Fruit fly (Drosophila melanogaster): Measurements from ENCODE around the gene CG10516.

Gene CG10516

dm6 chr3L:15982783-15983432 lies 14.9 kb downstream of the CG10516 start, which contains the start of the genes brm and Arl1 (continued):
- TF ChIP-seq nmo (GFP tag; optimal IDR thresholded peaks at IDR 0.05) (peak; percentile 99), Max (GFP tag; optimal IDR thresholded peaks at IDR 0.05) (peak; percentile 98), fu2 (GFP tag; optimal IDR thresholded peaks at IDR 0.05) (peak; percentile 85)

- TF ChIP-seq Dp (GFP tag; optimal IDR thresholded peaks at IDR 0.05) (peak; percentile 51), gfzf (GFP tag; optimal IDR thresholded peaks at IDR 0.05) (peak; percentile 55), CG4424 (GFP tag; optimal IDR thresholded peaks at IDR 0.05) (peak; percentile 1), NFAT (GFP tag; IDR thresholded peaks at IDR 0.05) (no peak), CG3995 (GFP tag; optimal IDR thresholded peaks at IDR 0.05) (peak; percentile 74), Chrac-16 (GFP tag; optimal IDR thresholded peaks at IDR 0.05) (peak; percentile 5), her (GFP tag; optimal IDR thresholded peaks at IDR 0.05) (no peak), tx (GFP tag; optimal IDR thresholded peaks at IDR 0.05) (no peak), MBD-R2 (GFP tag; IDR thresholded peaks at IDR 0.05) (peak; percentile 31), Med (GFP tag) (peak; percentile 16), Ets65A (GFP tag) (peak; percentile 43), E2f2 (GFP tag; IDR thresholded peaks at IDR 0.05) (peak; percentile 50)
These were observed 19.6 kb downstream of the CG10516 start, which contains the start of gene PolD1 for dm6 chr3L:15987635-15988034. TSS of gene PolD1 (minus strand) at chr3L:15987815.

DNA sequence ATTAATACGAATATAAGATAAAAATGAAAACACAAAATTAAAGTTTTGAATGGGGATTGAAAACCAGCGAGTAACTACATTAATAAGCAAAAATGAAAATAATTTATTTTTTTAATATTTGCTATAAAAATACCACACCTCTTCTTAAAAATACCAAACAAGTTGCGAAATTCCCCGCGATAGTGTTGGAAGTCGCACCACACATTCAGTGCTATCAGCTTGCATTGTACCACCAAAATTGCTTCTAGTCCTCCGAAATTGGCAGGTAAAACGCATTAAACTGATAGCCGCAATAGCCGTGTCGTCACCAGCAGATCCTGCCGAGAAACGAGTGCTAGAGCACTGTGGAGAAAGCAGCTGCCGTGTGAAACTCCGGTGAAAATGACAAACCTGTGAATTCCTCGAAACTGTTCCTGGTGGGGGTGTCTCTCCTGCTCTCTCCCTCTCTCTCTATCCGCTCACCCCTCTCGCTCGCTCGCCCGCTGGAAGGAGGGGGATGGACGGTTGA lies 20.1 kb downstream of the CG10516 start, which contains the start of gene Hip14:
TSS of gene Hip14 (plus strand) at position 198 of the 508 bp plus-strand sequence.
- TF ChIP-seq trh (GFP tag; optimal IDR thresholded peaks at IDR 0.05) (no peak), CG1647 (GFP tag; optimal IDR thresholded peaks at IDR 0.05) (peak; percentile 21), Bgb (GFP tag; IDR thresholded peaks at IDR 0.05; ENCODE audit: partially characterized antibody) (peak; percentile 33; the same call in 1 of the 2 replicates), Hr3 (GFP tag; optimal IDR thresholded peaks at IDR 0.05) (peak; percentile 12), CG13424 (tag; optimal IDR thresholded peaks at IDR 0.05) (peak; percentile 28), CG2889 (GFP tag; IDR thresholded peaks at IDR 0.05) (no peak), CG4282 (GFP tag; optimal IDR thresholded peaks at IDR 0.05) (no peak), CG6791 (GFP tag; IDR thresholded peaks at IDR 0.05; ENCODE audit: partially characterized antibody) (0 out of 3 replicates have a peak, but pooled peaks have one; percentile 46), CG8944 (GFP tag; optimal IDR thresholded peaks at IDR 0.05) (no peak), fd64A (GFP tag; optimal IDR thresholded peaks at IDR 0.05) (no peak), lov (optimal IDR thresholded peaks at IDR 0.05) (no peak), lov (GFP tag; IDR thresholded peaks at IDR 0.05) (no peak), chm (GFP tag; IDR thresholded peaks at IDR 0.05) (peak; percentile 20; the same call in 1 of the 2 replicates), dimm (GFP tag; IDR thresholded peaks at IDR 0.05) (no peak), BEAF-32 (GFP tag; optimal IDR thresholded peaks at IDR 0.05) (peak; percentile 29), ato (GFP tag; IDR thresholded peaks at IDR 0.05; ENCODE audit: partially characterized antibody) (0 out of 2 replicates have a peak, but pooled peaks have one; percentile 12), fru (optimal IDR thresholded peaks at IDR 0.05) (no peak), Nf-YC (tag; optimal IDR thresholded peaks at IDR 0.05) (no peak), CG2116 (GFP tag; optimal IDR thresholded peaks at IDR 0.05) (peak; percentile 52), CG8924 (tag; optimal IDR thresholded peaks at IDR 0.05) (no peak), Hey (tag; optimal IDR thresholded peaks at IDR 0.05) (no peak), CG10543 (GFP tag; optimal IDR thresholded peaks at IDR 0.05) (no peak), CG6654 (GFP tag; optimal IDR thresholded peaks at IDR 0.05) (no peak), zfh2 (GFP tag; optimal IDR thresholded peaks at IDR 0.05) (peak; percentile 19), ranshi (GFP tag; IDR thresholded peaks at IDR 0.05) (no peak), gfzf (GFP tag; optimal IDR thresholded peaks at IDR 0.05) (peak; percentile 53), CG18262 (tag; optimal IDR thresholded peaks at IDR 0.05) (peak; percentile 32), lmd (GFP tag; IDR thresholded peaks at IDR 0.05) (no peak), dpn (GFP tag; optimal IDR thresholded peaks at IDR 0.05) (no peak), CG34422 (GFP tag; IDR thresholded peaks at IDR 0.05) (peak; percentile 78; the same call in 2 of the 3 replicates), CG1832 (GFP tag; optimal IDR thresholded peaks at IDR 0.05) (peak; percentile 90), corto (GFP tag; optimal IDR thresholded peaks at IDR 0.05) (no peak), CG7963 (GFP tag; IDR thresholded peaks at IDR 0.05; ENCODE audit: partially characterized antibody) (no peak)

All from whole organism, embryonic.